Worm (Caenorhabditis elegans): ENCODE results near the gene C27D6.12.

- no peak for TF ChIP-seq pqm-1 (tag; optimal IDR thresholded peaks at IDR 0.05)
- no peak for TF ChIP-seq nhr-237 (tag; optimal IDR thresholded peaks at IDR 0.05)
- TF ChIP-seq pha-4 (GFP tag; IDR thresholded peaks at IDR 0.05): no peak
- no peak for TF ChIP-seq pha-4 (tag; optimal IDR thresholded peaks at IDR 0.05)
- TF ChIP-seq fkh-10 (GFP tag; optimal IDR thresholded peaks at IDR 0.05): no peak
- no peak for TF ChIP-seq unc-130 (GFP tag; optimal IDR thresholded peaks at IDR 0.05)
- TF ChIP-seq arid-1 (GFP tag; conservative IDR thresholded peaks at IDR 0.05): no peak
- TF ChIP-seq mdl-1 (tag; optimal IDR thresholded peaks at IDR 0.05): no peak
- no peak for TF ChIP-seq ctbp-1 (GFP tag; IDR thresholded peaks at IDR 0.05)
- no peak for TF ChIP-seq nhr-28 (tag; optimal IDR thresholded peaks at IDR 0.05)
- no peak for TF ChIP-seq lin-1 (GFP tag; IDR thresholded peaks at IDR 0.05)
- TF ChIP-seq ces-1 (GFP tag; optimal IDR thresholded peaks at IDR 0.05): no peak
- no peak for TF ChIP-seq zip-2 (tag; optimal IDR thresholded peaks at IDR 0.05)
- TF ChIP-seq attf-4 (tag; optimal IDR thresholded peaks at IDR 0.05): no peak
- TF ChIP-seq nhr-11 (tag; optimal IDR thresholded peaks at IDR 0.05): no peak
Measured at ce11 chrII:5218349-5218748, 40.5 kb upstream of the C27D6.12 start.

All from whole organism, L4 larva.